Fruit fly (Drosophila melanogaster): ENCODE measurements around the gene Taf9.

The Taf9 gene

dm6 chrX:17802353-17803121 lies 39.4 kb upstream of the Taf9 start (continued):
- TF ChIP-seq HLH4C (GFP tag; IDR thresholded peaks at IDR 0.05; ENCODE audit: partially characterized antibody) (no peak), sens (GFP tag) (peak; percentile 86), vvl (GFP tag; IDR thresholded peaks at IDR 0.05) (peak; percentile 69), E2f2 (GFP tag; IDR thresholded peaks at IDR 0.05) (no peak), Sox102F (GFP tag; optimal IDR thresholded peaks at IDR 0.05) (peak; percentile 43), CG2712 (tag; optimal IDR thresholded peaks at IDR 0.05) (peak; percentile 3), CG9817 (tag; optimal IDR thresholded peaks at IDR 0.05) (peak; percentile 31), hth (optimal IDR thresholded peaks at IDR 0.05) (no peak), CG10565 (GFP tag; optimal IDR thresholded peaks at IDR 0.05) (no peak), eyg (GFP tag; optimal IDR thresholded peaks at IDR 0.05) (no peak), CG10366 (GFP tag; IDR thresholded peaks at IDR 0.05) (no peak; the same call in 1 of the 2 replicates), Dref (GFP tag; IDR thresholded peaks at IDR 0.05) (no peak), sna (GFP tag; IDR thresholded peaks at IDR 0.05; ENCODE audit: partially characterized antibody) (no peak), CG16813 (GFP tag; IDR thresholded peaks at IDR 0.05; ENCODE audit: partially characterized antibody) (no peak), CG4424 (GFP tag; optimal IDR thresholded peaks at IDR 0.05) (peak; percentile 33), tap (tag; optimal IDR thresholded peaks at IDR 0.05) (no peak), Hsf (GFP tag; optimal IDR thresholded peaks at IDR 0.05) (peak; percentile 23), ham (GFP tag; IDR thresholded peaks at IDR 0.05) (no peak), CG8478 (optimal IDR thresholded peaks at IDR 0.05) (no peak), CG12769 (tag; optimal IDR thresholded peaks at IDR 0.05) (no peak), CG17612 (GFP tag; IDR thresholded peaks at IDR 0.05) (no peak), eve (GFP tag; optimal IDR thresholded peaks at IDR 0.05) (no peak), lbe (GFP tag; optimal IDR thresholded peaks at IDR 0.05) (peak; percentile 34), Gug (GFP tag; IDR thresholded peaks at IDR 0.05) (no peak; the same call in 3 of the 4 replicates), amos (GFP tag; IDR thresholded peaks at IDR 0.05; ENCODE audit: partially characterized antibody) (no peak), CG3163 (GFP tag; optimal IDR thresholded peaks at IDR 0.05) (no peak), odd (GFP tag; optimal IDR thresholded peaks at IDR 0.05) (peak; percentile 1), stc (GFP tag; IDR thresholded peaks at IDR 0.05) (no peak), CG8765 (GFP tag; IDR thresholded peaks at IDR 0.05) (no peak), zen2 (GFP tag; IDR thresholded peaks at IDR 0.05; ENCODE audit: partially characterized antibody) (no peak), Doc2 (GFP tag; IDR thresholded peaks at IDR 0.05) (no peak), CG17802 (tag; optimal IDR thresholded peaks at IDR 0.05) (no peak), CG17359 (tag; optimal IDR thresholded peaks at IDR 0.05) (peak; percentile 35), Lim3 (GFP tag; IDR thresholded peaks at IDR 0.05) (no peak), B-H1 (GFP tag; IDR thresholded peaks at IDR 0.05) (no peak), disco-r (GFP tag; optimal IDR thresholded peaks at IDR 0.05) (no peak), Pdp1 (GFP tag; optimal IDR thresholded peaks at IDR 0.05) (peak in 1 of 2 experiments; percentile 18), CG17912 (GFP tag; optimal IDR thresholded peaks at IDR 0.05) (no peak), CG10462 (GFP tag; optimal IDR thresholded peaks at IDR 0.05) (no peak), CG34376 (GFP tag; optimal IDR thresholded peaks at IDR 0.05) (no peak), yki (optimal IDR thresholded peaks at IDR 0.05) (no peak), zf30C (GFP tag; optimal IDR thresholded peaks at IDR 0.05) (peak; percentile 51), Bteb2 (GFP tag; optimal IDR thresholded peaks at IDR 0.05) (no peak), CG10654 (GFP tag; optimal IDR thresholded peaks at IDR 0.05) (no peak), dm (GFP tag; optimal IDR thresholded peaks at IDR 0.05) (no peak), CG6654 (GFP tag; optimal IDR thresholded peaks at IDR 0.05) (no peak), Dll (GFP tag; IDR thresholded peaks at IDR 0.05; ENCODE audit: partially characterized antibody) (no peak), CG13624 (GFP tag; optimal IDR thresholded peaks at IDR 0.05) (no peak), CG4707 (GFP tag; optimal IDR thresholded peaks at IDR 0.05) (no peak), sima (GFP tag; optimal IDR thresholded peaks at IDR 0.05) (no peak), CG7928 (GFP tag; optimal IDR thresholded peaks at IDR 0.05) (no peak)

All from whole organism, embryonic.